Fruit fly (Drosophila melanogaster): ENCODE results near the gene OtopLc.

dm6 chrX:5608472-5608871 is 54.2 kb downstream of the OtopLc start:
- TF ChIP-seq Mnt (GFP tag; optimal IDR thresholded peaks at IDR 0.05) (no peak), CG11617 (GFP tag; optimal IDR thresholded peaks at IDR 0.05) (no peak), CG12768 (GFP tag; optimal IDR thresholded peaks at IDR 0.05) (no peak), cic (GFP tag; optimal IDR thresholded peaks at IDR 0.05) (no peak), pad (GFP tag; optimal IDR thresholded peaks at IDR 0.05) (no peak), CG5204 (GFP tag; optimal IDR thresholded peaks at IDR 0.05) (no peak), Crg-1 (GFP tag; optimal IDR thresholded peaks at IDR 0.05) (no peak), Hr96 (GFP tag; optimal IDR thresholded peaks at IDR 0.05) (no peak), CG7045 (GFP tag; optimal IDR thresholded peaks at IDR 0.05) (no peak), cnc (optimal IDR thresholded peaks at IDR 0.05) (no peak), kay (GFP tag; ENCODE audit: borderline replicate concordance) (no peak), Clk (GFP tag; optimal IDR thresholded peaks at IDR 0.05) (no peak), toe (GFP tag; optimal IDR thresholded peaks at IDR 0.05) (no peak)
